Worm (Caenorhabditis elegans): ENCODE data around the gene C25D7.9.

DNA sequence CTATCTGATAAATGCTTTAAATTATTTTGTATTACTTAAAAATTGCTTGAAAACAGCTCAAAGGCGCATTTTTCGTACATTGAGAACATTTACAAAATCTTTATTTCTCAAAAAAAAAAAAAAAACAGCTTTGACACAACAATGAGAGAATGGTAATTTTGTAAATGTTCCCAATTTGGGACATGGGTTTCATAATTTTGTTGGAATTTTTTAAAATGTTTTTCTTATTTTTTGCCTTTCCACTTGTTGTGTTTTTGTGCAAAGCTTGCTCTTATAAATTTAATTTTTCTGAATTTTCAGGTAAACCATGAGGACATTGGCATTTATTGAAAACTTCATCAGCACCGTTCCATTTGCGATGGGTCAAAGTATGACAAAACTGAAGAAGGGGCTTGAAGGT, 46.7 kb downstream of the C25D7.9 start, which contains the start of gene T01G5.7:
- TF ChIP-seq lin-39 (tag; optimal IDR thresholded peaks at IDR 0.05) (no peak), snpc-4 (tag; optimal IDR thresholded peaks at IDR 0.05) (no peak), nhr-12 (tag; optimal IDR thresholded peaks at IDR 0.05) (no peak), ceh-16 (tag; optimal IDR thresholded peaks at IDR 0.05) (no peak), fos-1 (tag; optimal IDR thresholded peaks at IDR 0.05) (no peak), elt-3 (tag; optimal IDR thresholded peaks at IDR 0.05) (no peak), ceh-82 (tag; optimal IDR thresholded peaks at IDR 0.05) (no peak), sma-3 (GFP tag; optimal IDR thresholded peaks at IDR 0.05) (no peak), nhr-25 (tag; optimal IDR thresholded peaks at IDR 0.05) (no peak), lin-13 (GFP tag; optimal IDR thresholded peaks at IDR 0.05) (no peak), egl-27 (tag; optimal IDR thresholded peaks at IDR 0.05) (no peak), dmd-4 (tag; optimal IDR thresholded peaks at IDR 0.05) (no peak), mbf-1 (tag; optimal IDR thresholded peaks at IDR 0.05) (no peak)
